Worm (Caenorhabditis elegans) whole organism, early embryonic: ENCODE data around the gene F14B8.6.

Experiments
- B0310.2 ChIP-seq: sonication (generic microtip); optimal IDR thresholded peaks from 2 replicates; lab custom pipeline; 2016; ENCODE audit warnings: mild to moderate bottlenecking, missing genetic modification characterization, missing compliant biosample characterization
- F13C5.2 ChIP-seq: sonication (generic microtip); optimal IDR thresholded peaks from 2 replicates; lab custom pipeline; 2017; ENCODE audit warnings: mild to moderate bottlenecking, missing genetic modification characterization, inconsistent platforms, missing compliant biosample characterization
- aly-1 ChIP-seq: sonication (generic microtip); optimal IDR thresholded peaks from 2 replicates; lab custom pipeline; 2016; ENCODE audit warnings: missing genetic modification characterization, missing compliant biosample characterization
- ama-1 ChIP-seq: fragments of 150-350 bp; optimal IDR thresholded peaks from 2 replicates; lab custom pipeline; 2014
- ceh-13 ChIP-seq: fragments of 200-800 bp; sonication (Bioruptor generic); optimal IDR thresholded peaks from 2 replicates; lab custom pipeline; 2018; ENCODE audit warnings: mild to moderate bottlenecking, missing genetic modification characterization, missing compliant biosample characterization
- ceh-36 ChIP-seq: sonication (generic microtip); optimal IDR thresholded peaks from 2 replicates; lab custom pipeline; 2016; ENCODE audit warnings: missing genetic modification characterization, inconsistent platforms, missing compliant biosample characterization
- ets-7 ChIP-seq: sonication (generic microtip); optimal IDR thresholded peaks from 2 replicates; lab custom pipeline; 2016; ENCODE audit warnings: missing genotype, missing genetic modification characterization, missing compliant biosample characterization
- flt-1 ChIP-seq: fragments of 200-800 bp; sonication (Bioruptor generic); IDR thresholded peaks from 2 replicates; pipeline ENCODE4 v1.3.6; 2022; ENCODE audit warnings: missing genetic modification characterization, missing compliant biosample characterization
- hmbx-1 ChIP-seq: sonication (generic microtip); optimal IDR thresholded peaks from 2 replicates; lab custom pipeline; 2016; ENCODE audit warnings: mild to moderate bottlenecking, missing genetic modification characterization, missing compliant biosample characterization
- hmg-4 ChIP-seq: fragments of 200-800 bp; sonication (Bioruptor generic); optimal IDR thresholded peaks from 2 replicates; lab custom pipeline; 2018; ENCODE audit warnings: mild to moderate bottlenecking, missing genetic modification characterization, missing compliant biosample characterization
- hnd-1 ChIP-seq: sonication (generic microtip); optimal IDR thresholded peaks from 2 replicates; lab custom pipeline; 2016; ENCODE audit warnings: missing genetic modification characterization, missing compliant biosample characterization
- pes-1 ChIP-seq: fragments of 200-800 bp; sonication (Bioruptor generic); IDR thresholded peaks from 2 replicates; pipeline ENCODE4 v1.3.6; 2022; ENCODE audit warnings: missing genetic modification reagents, missing genetic modification characterization, missing compliant biosample characterization
- scrt-1 ChIP-seq: fragments of 200-800 bp; sonication (Bioruptor generic); IDR thresholded peaks from 2 replicates; pipeline ENCODE4 v1.3.6; 2022; ENCODE audit warnings: missing genetic modification characterization, missing compliant biosample characterization
- sea-1 ChIP-seq: fragments of 200-800 bp; sonication (Bioruptor generic); conservative IDR thresholded peaks from 2 replicates; pipeline ENCODE4 v1.3.6; 2022; ENCODE audit warnings: missing genetic modification characterization, missing compliant biosample characterization
- tbx-11 ChIP-seq: fragments of 200-800 bp; sonication (Bioruptor generic); IDR thresholded peaks from 2 replicates; pipeline ENCODE4 v1.3.6; 2022; ENCODE audit warnings: missing genetic modification characterization, missing compliant biosample characterization
- tbx-37 ChIP-seq: fragments of 200-800 bp; sonication (Bioruptor generic); conservative IDR thresholded peaks from 2 replicates; pipeline ENCODE4 v1.3.6; 2022; ENCODE audit warnings: missing genetic modification reagents, missing genetic modification characterization, missing compliant biosample characterization
- tra-4 ChIP-seq: sonication (generic microtip); optimal IDR thresholded peaks from 2 replicates; lab custom pipeline; 2017; ENCODE audit warnings: missing genetic modification characterization, missing compliant biosample characterization

F14B8.6 gene

ce11 chrX:6916150-6916549, 16.1 kb downstream of the F14B8.6 start:
- no peak for TF ChIP-seq tra-4 (tag; lab: Kevin White, UChicago)
- TF ChIP-seq scrt-1 = no peak
- TF ChIP-seq tbx-37 (GFP tag; lab: Robert Waterston, UW) = no peak
- TF ChIP-seq hmbx-1 = no peak
- TF ChIP-seq ama-1 = no peak
- no peak for TF ChIP-seq ceh-13 (GFP tag; lab: Kevin White, UChicago)
- no peak for TF ChIP-seq hnd-1 (tag; lab: Kevin White, UChicago)

- no peak for TF ChIP-seq aly-1 (tag; lab: Kevin White, UChicago)
- TF ChIP-seq flt-1 (GFP tag; lab: Robert Waterston, UW) = no peak
- TF ChIP-seq F13C5.2 = no peak
- TF ChIP-seq hnd-1 (tag; lab: Kevin White, UChicago) = no peak
- no peak for TF ChIP-seq B0310.2 (tag; lab: Kevin White, UChicago)
- no peak for TF ChIP-seq sea-1
- TF ChIP-seq tra-4 (tag; lab: Kevin White, UChicago) = no peak
- no peak for TF ChIP-seq hmbx-1
- no peak for TF ChIP-seq scrt-1
- TF ChIP-seq tbx-11 = no peak
- no peak for TF ChIP-seq ceh-13 (GFP tag; lab: Kevin White, UChicago)
- no peak for TF ChIP-seq hmg-4 (GFP tag; lab: Kevin White, UChicago)
Measured at ce11 chrX:6915279-6915678, 16.9 kb downstream of the F14B8.6 start.

ce11 chrX:6913989-6914388, 18.2 kb downstream of the F14B8.6 start, which contains the start of gene nhx-4:
Gene nhx-4, plus strand, starts transcription at chrX:6914289.
- TF ChIP-seq B0310.2 (tag; lab: Kevin White, UChicago) = no peak
- TF ChIP-seq ama-1 = no peak
- TF ChIP-seq F13C5.2 = no peak
- no peak for TF ChIP-seq hmbx-1
- no peak for TF ChIP-seq hmg-4 (GFP tag; lab: Kevin White, UChicago)
- no peak for TF ChIP-seq scrt-1
- TF ChIP-seq flt-1 (GFP tag; lab: Robert Waterston, UW) = no peak
- TF ChIP-seq pes-1 = no peak
- TF ChIP-seq hnd-1 (tag; lab: Kevin White, UChicago) = no peak
- no peak for TF ChIP-seq tbx-11
- no peak for TF ChIP-seq ets-7 (tag; lab: Kevin White, UChicago)
- TF ChIP-seq tbx-37 (GFP tag; lab: Robert Waterston, UW) = no peak
- no peak for TF ChIP-seq aly-1 (tag; lab: Kevin White, UChicago)
- TF ChIP-seq tra-4 (tag; lab: Kevin White, UChicago) = no peak
- no peak for TF ChIP-seq ceh-36 (tag; lab: Kevin White, UChicago)
- no peak for TF ChIP-seq ceh-13 (GFP tag; lab: Kevin White, UChicago)
- TF ChIP-seq sea-1 = no peak

ce11 chrX:6905581-6905980, 26.6 kb downstream of the F14B8.6 start:
- TF ChIP-seq pes-1 (no peak), tbx-11 (no peak), ama-1 (no peak), hmbx-1 (no peak)

ce11 chrX:6904064-6904771, 28.0 kb downstream of the F14B8.6 start, which contains the start of gene sid-5:
Gene sid-5, plus strand, starts transcription at chrX:6904721.
- TF ChIP-seq flt-1 (GFP tag; lab: Robert Waterston, UW) = no peak
- no peak for TF ChIP-seq hmg-4 (GFP tag; lab: Kevin White, UChicago)
- no peak for TF ChIP-seq ama-1
- no peak for TF ChIP-seq pes-1
- no peak for TF ChIP-seq tbx-11
- no peak for TF ChIP-seq hnd-1 (tag; lab: Kevin White, UChicago)
- TF ChIP-seq tra-4 (tag; lab: Kevin White, UChicago) = no peak
- no peak for TF ChIP-seq aly-1 (tag; lab: Kevin White, UChicago)
- TF ChIP-seq sea-1 = no peak
- TF ChIP-seq F13C5.2 = no peak
- TF ChIP-seq scrt-1 = no peak
- no peak for TF ChIP-seq hmbx-1
- no peak for TF ChIP-seq ceh-13 (GFP tag; lab: Kevin White, UChicago)
- TF ChIP-seq tbx-37 (GFP tag; lab: Robert Waterston, UW) = no peak
- no peak for TF ChIP-seq ceh-36 (tag; lab: Kevin White, UChicago)
- TF ChIP-seq B0310.2 (tag; lab: Kevin White, UChicago) = no peak
- TF ChIP-seq ets-7 (tag; lab: Kevin White, UChicago) = no peak

ce11 chrX:6902958-6903357, 29.3 kb downstream of the F14B8.6 start:
- peak; percentile 49 for TF ChIP-seq ceh-36 (tag; lab: Kevin White, UChicago)
- TF ChIP-seq tbx-11 = peak; percentile 83
- peak; percentile 80 for TF ChIP-seq tbx-37 (GFP tag; lab: Robert Waterston, UW)
- peak; percentile 5 for TF ChIP-seq ets-7 (tag; lab: Kevin White, UChicago)
- TF ChIP-seq ama-1 = no peak
- peak; percentile 84; the same call in 1 of the 2 replicates for TF ChIP-seq scrt-1
- peak; percentile 67 for TF ChIP-seq hnd-1 (tag; lab: Kevin White, UChicago)
- TF ChIP-seq hmbx-1 = no peak
- TF ChIP-seq aly-1 (tag; lab: Kevin White, UChicago) = peak; percentile 76
- peak; percentile 71 for TF ChIP-seq flt-1 (GFP tag; lab: Robert Waterston, UW)
- peak; percentile 61 for TF ChIP-seq F13C5.2
- peak; percentile 86 for TF ChIP-seq pes-1
- peak; percentile 76; the same call in 1 of the 2 replicates for TF ChIP-seq sea-1
- TF ChIP-seq tra-4 (tag; lab: Kevin White, UChicago) = no peak
- no peak for TF ChIP-seq B0310.2 (tag; lab: Kevin White, UChicago)
- TF ChIP-seq ceh-13 (GFP tag; lab: Kevin White, UChicago) = peak; percentile 54
- peak; percentile 76 for TF ChIP-seq hmg-4 (GFP tag; lab: Kevin White, UChicago)

ce11 chrX:6901078-6901477, 31.1 kb downstream of the F14B8.6 start, which contains the start of gene pes-23:
Gene pes-23, plus strand, starts transcription at chrX:6901378.
- TF ChIP-seq flt-1 (GFP tag; lab: Robert Waterston, UW) = no peak
- TF ChIP-seq sea-1 = no peak
- no peak for TF ChIP-seq tbx-37 (GFP tag; lab: Robert Waterston, UW)
- no peak for TF ChIP-seq F13C5.2
- TF ChIP-seq hnd-1 (tag; lab: Kevin White, UChicago) = no peak
- TF ChIP-seq ceh-13 (GFP tag; lab: Kevin White, UChicago) = no peak
- no peak for TF ChIP-seq pes-1
- TF ChIP-seq hmg-4 (GFP tag; lab: Kevin White, UChicago) = no peak
- no peak for TF ChIP-seq tbx-11
